Fruit fly (Drosophila melanogaster): Measurements from ENCODE around the gene ATP6AP2.

ATP6AP2 gene

DNA sequence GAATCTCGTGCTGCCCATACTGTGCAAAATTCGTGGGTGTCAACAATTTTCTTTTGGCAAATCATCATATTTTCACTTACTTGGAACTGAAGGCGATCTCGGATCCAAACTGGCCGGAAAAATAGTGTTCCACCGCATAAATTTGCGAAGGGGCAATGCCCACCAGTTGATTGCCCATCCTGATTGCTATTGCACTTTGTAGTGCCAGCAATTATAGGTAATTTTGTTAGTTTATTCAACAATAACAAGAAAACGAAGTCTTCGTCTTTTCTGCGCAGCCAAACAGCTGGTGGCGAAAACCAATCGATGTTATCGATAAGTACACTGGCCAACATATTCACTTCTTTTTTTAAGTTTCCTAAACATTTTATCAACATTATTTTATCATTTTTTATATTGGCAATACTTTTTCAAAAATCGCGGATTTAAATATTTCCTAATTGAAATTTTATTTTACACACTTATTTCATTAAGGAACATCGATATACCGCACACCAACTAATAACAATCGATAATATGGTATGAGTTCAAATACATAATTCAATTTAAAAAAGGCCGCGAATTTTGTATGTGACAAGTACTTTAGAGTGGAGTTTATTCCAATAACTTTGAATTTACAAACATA is 14.8 kb upstream of the ATP6AP2 start, which contains the start of gene Vps15:
Gene Vps15, minus strand, starts transcription at position 294 of the 625 bp plus-strand sequence.
- TF ChIP-seq usp (GFP tag; optimal IDR thresholded peaks at IDR 0.05) (no peak), Hnf4 (GFP tag; optimal IDR thresholded peaks at IDR 0.05) (peak; percentile 86), rgr (GFP tag; optimal IDR thresholded peaks at IDR 0.05) (peak; percentile 71), CrebA (GFP tag; optimal IDR thresholded peaks at IDR 0.05; ENCODE audit: borderline replicate concordance) (no peak), HLH106 (tag; optimal IDR thresholded peaks at IDR 0.05) (peak; percentile 79), psq (GFP tag; optimal IDR thresholded peaks at IDR 0.05) (peak; percentile 30), h (GFP tag; optimal IDR thresholded peaks at IDR 0.05) (peak; percentile 75), tai (GFP tag; optimal IDR thresholded peaks at IDR 0.05) (no peak), woc (GFP tag; optimal IDR thresholded peaks at IDR 0.05) (peak; percentile 82), lola (GFP tag; optimal IDR thresholded peaks at IDR 0.05) (no peak), ey (GFP tag; optimal IDR thresholded peaks at IDR 0.05) (peak; percentile 73), Dif (GFP tag; optimal IDR thresholded peaks at IDR 0.05; ENCODE audit: partially characterized antibody) (no peak), jim (GFP tag; optimal IDR thresholded peaks at IDR 0.05) (no peak), Vsx2 (GFP tag; optimal IDR thresholded peaks at IDR 0.05; ENCODE audit: partially characterized antibody) (no peak), Dfd (GFP tag; optimal IDR thresholded peaks at IDR 0.05) (no peak), brk (GFP tag; optimal IDR thresholded peaks at IDR 0.05) (peak; percentile 85), foxo (GFP tag; optimal IDR thresholded peaks at IDR 0.05) (peak in 1 of 2 experiments; percentile 72), Hr83 (GFP tag; optimal IDR thresholded peaks at IDR 0.05; ENCODE audit: poor library complexity, severe bottlenecking) (no peak), fru (GFP tag; optimal IDR thresholded peaks at IDR 0.05) (peak; percentile 74), Abd-B (GFP tag; optimal IDR thresholded peaks at IDR 0.05) (no peak), Jra (GFP tag; optimal IDR thresholded peaks at IDR 0.05) (peak; percentile 56), Hr78 (GFP tag; optimal IDR thresholded peaks at IDR 0.05) (no peak), Myc (optimal IDR thresholded peaks at IDR 0.05) (no peak), CG32264 (GFP tag; optimal IDR thresholded peaks at IDR 0.05) (no peak), Sp1 (GFP tag; optimal IDR thresholded peaks at IDR 0.05) (peak; percentile 79), GATAd (GFP tag; optimal IDR thresholded peaks at IDR 0.05) (peak; percentile 6), br (GFP tag; optimal IDR thresholded peaks at IDR 0.05) (peak; percentile 33), sv (GFP tag; optimal IDR thresholded peaks at IDR 0.05) (peak; percentile 19), dmrt93B (GFP tag; optimal IDR thresholded peaks at IDR 0.05) (peak; percentile 25), dl (GFP tag; optimal IDR thresholded peaks at IDR 0.05; ENCODE audit: insufficient read depth in 1 of 2, partially characterized antibody in 2 of 2) (no peak), N (GFP tag; optimal IDR thresholded peaks at IDR 0.05) (no peak), sage (GFP tag; optimal IDR thresholded peaks at IDR 0.05) (peak; percentile 28), pan (optimal IDR thresholded peaks at IDR 0.05) (no peak), OdsH (GFP tag; optimal IDR thresholded peaks at IDR 0.05) (peak; percentile 73), Rel (GFP tag; optimal IDR thresholded peaks at IDR 0.05) (no peak), Rel (tag; optimal IDR thresholded peaks at IDR 0.05) (peak; percentile 37), Mio (GFP tag; optimal IDR thresholded peaks at IDR 0.05) (no peak), CG9705 (GFP tag; optimal IDR thresholded peaks at IDR 0.05) (peak; percentile 51), dsf (GFP tag; optimal IDR thresholded peaks at IDR 0.05; ENCODE audit: borderline replicate concordance) (peak; percentile 38)

DNA sequence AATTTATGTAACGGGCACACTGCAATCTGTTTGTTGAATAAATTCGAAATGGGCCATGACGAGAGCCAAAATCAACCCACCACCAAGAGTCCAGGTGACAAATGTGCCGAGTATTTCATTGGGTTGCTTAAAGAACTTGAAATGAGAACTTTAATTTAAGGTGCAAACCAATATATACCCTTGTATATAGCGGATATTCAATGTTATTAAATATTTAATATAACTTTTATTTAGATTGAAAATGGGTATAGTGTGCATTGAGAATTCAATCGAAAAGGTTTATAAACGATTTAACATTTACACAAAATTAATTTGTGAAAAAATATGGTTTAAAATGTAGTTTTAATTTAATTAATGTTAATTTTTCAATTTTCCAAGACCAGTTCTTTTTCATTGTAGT is 14.1 kb upstream of the ATP6AP2 start, which contains the start of gene CG8420:
Gene CG8420, plus strand, starts transcription at position 284 of the 400 bp plus-strand sequence.
- no peak for TF ChIP-seq foxo (GFP tag; optimal IDR thresholded peaks at IDR 0.05)
- no peak for TF ChIP-seq Dfd (GFP tag; optimal IDR thresholded peaks at IDR 0.05)
- TF ChIP-seq tai (GFP tag; optimal IDR thresholded peaks at IDR 0.05): no peak
- TF ChIP-seq br (GFP tag; optimal IDR thresholded peaks at IDR 0.05): no peak
- no peak for TF ChIP-seq dsf (GFP tag; optimal IDR thresholded peaks at IDR 0.05; ENCODE audit: borderline replicate concordance)
- no peak for TF ChIP-seq h (GFP tag; optimal IDR thresholded peaks at IDR 0.05)

Data from whole organism, wandering third instar larva.